Worm (Caenorhabditis elegans) whole organism, L4 larva: ENCODE data around the gene samt-1.
A peak's percentile ranks its signal among the peaks of the same experiment; 100 is the strongest.

Experiments used
- F10B5.3 ChIP-seq: sonication (generic microtip); optimal IDR thresholded peaks from 2 replicates; lab custom pipeline; 2016; ENCODE audit warnings: mild to moderate bottlenecking, missing genetic modification characterization, missing compliant biosample characterization
- F26F4.8 ChIP-seq: fragments of 200-800 bp; sonication (Bioruptor generic); conservative IDR thresholded peaks from 2 replicates; pipeline ENCODE4 v1.3.6; 2022; ENCODE audit warnings: missing genetic modification characterization, missing compliant biosample characterization
- F37D6.2 ChIP-seq: sonication (generic microtip); optimal IDR thresholded peaks from 2 replicates; lab custom pipeline; 2016; ENCODE audit warnings: mild to moderate bottlenecking, missing genetic modification characterization, missing compliant biosample characterization
- F44E2.7 ChIP-seq: fragments of 200-800 bp; sonication (Bioruptor generic); IDR thresholded peaks from 2 replicates; pipeline ENCODE4 v2.1.2; 2022; ENCODE audit warnings: missing genetic modification characterization, missing compliant biosample characterization
- F49E8.2 ChIP-seq: sonication (generic microtip); optimal IDR thresholded peaks from 2 replicates; lab custom pipeline; 2016; ENCODE audit warnings: missing compliant biosample characterization, mild to moderate bottlenecking, missing genetic modification characterization, borderline replicate concordance
- T26A8.4 ChIP-seq: fragments of 200-800 bp; sonication (Bioruptor generic); IDR thresholded peaks from 2 replicates; pipeline ENCODE4 v1.3.6; 2022; ENCODE audit warnings: missing genetic modification characterization, missing compliant biosample characterization
- Y75B8A.6 ChIP-seq: fragments of 200-800 bp; sonication (Bioruptor generic); IDR thresholded peaks from 2 replicates; pipeline ENCODE4 v1.3.6; 2022; ENCODE audit warnings: missing genetic modification reagents, missing genetic modification characterization, missing compliant biosample characterization
- ZK337.2 ChIP-seq: fragments of 200-800 bp; sonication (Bioruptor generic); IDR thresholded peaks from 2 replicates; pipeline ENCODE4 v1.3.6; 2022; ENCODE audit warnings: missing genetic modification reagents, missing genetic modification characterization, missing compliant biosample characterization
- arid-1 ChIP-seq: fragments of 200-800 bp; sonication (Bioruptor generic); conservative IDR thresholded peaks from 2 replicates; pipeline ENCODE4 v1.3.6; 2022; ENCODE audit warnings: missing genetic modification reagents, missing genetic modification characterization, missing compliant biosample characterization
- ceh-28 ChIP-seq: fragments of 150-350 bp; optimal IDR thresholded peaks from 2 replicates; lab custom pipeline; 2014; ENCODE audit warnings: missing biosample characterization, missing genetic modification reagents, missing genetic modification characterization
- ceh-44 ChIP-seq: fragments of 200-800 bp; sonication (Bioruptor generic); IDR thresholded peaks from 2 replicates; pipeline ENCODE4 v1.3.6; 2022; ENCODE audit warnings: missing genetic modification reagents, missing genetic modification characterization, missing compliant biosample characterization
- ceh-62 ChIP-seq: sonication (generic microtip); optimal IDR thresholded peaks from 2 replicates; lab custom pipeline; 2017; ENCODE audit warnings: missing biosample characterization, missing genetic modification characterization
- ceh-82 ChIP-seq: sonication (generic microtip); optimal IDR thresholded peaks from 2 replicates; lab custom pipeline; 2017; ENCODE audit warnings: missing biosample characterization, missing genetic modification characterization
- ces-1 ChIP-seq: fragments of 150-350 bp; sonication (generic microtip); optimal IDR thresholded peaks from 4 replicates; lab custom pipeline; 2014; ENCODE audit warnings: missing biosample characterization, missing genetic modification reagents, missing genetic modification characterization
- ctbp-1 ChIP-seq: fragments of 200-800 bp; sonication (Bioruptor generic); IDR thresholded peaks from 2 replicates; pipeline ENCODE4 v1.3.6; 2022; ENCODE audit warnings: missing genetic modification reagents, missing genetic modification characterization, missing compliant biosample characterization
- daf-12 ChIP-seq: fragments of 150-350 bp; optimal IDR thresholded peaks from 2 replicates; lab custom pipeline; 2014; ENCODE audit warnings: missing biosample characterization, missing genetic modification reagents, missing genetic modification characterization
- daf-8 ChIP-seq: fragments of 200-800 bp; sonication (Bioruptor generic); IDR thresholded peaks from 2 replicates; pipeline ENCODE4 v1.3.6; 2022; ENCODE audit warnings: missing genetic modification characterization, missing compliant biosample characterization
- dmd-6 ChIP-seq: fragments of 200-800 bp; sonication (Bioruptor generic); IDR thresholded peaks from 2 replicates; pipeline ENCODE4 v1.3.6; 2022; ENCODE audit warnings: missing genetic modification reagents, missing genetic modification characterization, missing compliant biosample characterization
- duxl-1 ChIP-seq: sonication (generic microtip); optimal IDR thresholded peaks from 2 replicates; lab custom pipeline; 2016; ENCODE audit warnings: mild to moderate bottlenecking, missing genetic modification characterization, moderate library complexity, missing compliant biosample characterization; ENCODE audit not compliant: poor library complexity
- hif-1 ChIP-seq, 2 experiments: sonication (generic microtip); optimal IDR thresholded peaks; 2 replicates each; lab custom pipeline; 2016 to 2017; ENCODE audit warnings: missing compliant biosample characterization in 2 of 2, missing genetic modification characterization in 2 of 2, missing genetic modification reagents in 2 of 2, missing genotype in 2 of 2, mild to moderate bottlenecking in 1 of 2
- hlh-11 ChIP-seq: fragments of 200-800 bp; sonication (Bioruptor generic); optimal IDR thresholded peaks from 2 replicates; lab custom pipeline; 2018; ENCODE audit warnings: mild to moderate bottlenecking, missing genetic modification characterization, missing compliant biosample characterization
- hlh-30 ChIP-seq: sonication (generic microtip); optimal IDR thresholded peaks from 2 replicates; lab custom pipeline; 2017; ENCODE audit warnings: antibody characterized with exemption, mild to moderate bottlenecking, missing genetic modification characterization, missing compliant biosample characterization; ENCODE audit not compliant: insufficient read depth
- hmg-1.1 ChIP-seq: fragments of 200-800 bp; sonication (Bioruptor generic); IDR thresholded peaks from 2 replicates; pipeline ENCODE4 v1.3.6; 2022; ENCODE audit warnings: missing genetic modification reagents, missing genetic modification characterization, missing compliant biosample characterization
- jun-1 ChIP-seq: fragments of 150-350 bp; optimal IDR thresholded peaks from 2 replicates; lab custom pipeline; 2014; ENCODE audit warnings: missing biosample characterization, missing genetic modification reagents, missing genetic modification characterization
- lim-7 ChIP-seq: fragments of 200-800 bp; sonication (Bioruptor generic); IDR thresholded peaks from 2 replicates; pipeline ENCODE4 v1.3.6; 2022; ENCODE audit warnings: missing genetic modification characterization, missing compliant biosample characterization
- lin-1 ChIP-seq: fragments of 200-800 bp; sonication (Bioruptor generic); IDR thresholded peaks from 2 replicates; pipeline ENCODE4 v1.3.6; 2022; ENCODE audit warnings: missing genetic modification reagents, missing genetic modification characterization, missing compliant biosample characterization
- lin-13 ChIP-seq: fragments of 150-350 bp; optimal IDR thresholded peaks from 2 replicates; lab custom pipeline; 2014; ENCODE audit warnings: missing biosample characterization, missing genetic modification reagents, missing genetic modification characterization
- lin-29 ChIP-seq: fragments of 200-800 bp; sonication (Bioruptor generic); IDR thresholded peaks from 2 replicates; pipeline ENCODE4 v1.3.6; 2022; ENCODE audit warnings: missing genetic modification reagents, missing genetic modification characterization, missing compliant biosample characterization
- lin-39 ChIP-seq: fragments of 150-350 bp; optimal IDR thresholded peaks from 2 replicates; lab custom pipeline; 2014; ENCODE audit warnings: missing biosample characterization, missing genetic modification reagents, missing genetic modification characterization
- madf-5 ChIP-seq, 2 experiments: fragments of 200-800 bp; sonication (Bioruptor generic); IDR thresholded peaks; 2 replicates each; pipeline ENCODE4 v1.3.6; 2022; ENCODE audit warnings: missing compliant biosample characterization in 2 of 2, missing genetic modification characterization in 2 of 2
- mdl-1 ChIP-seq, 2 experiments: fragments of 150-350 bp in 1 of 2; sonication (generic microtip) in 1 of 2; optimal IDR thresholded peaks; 2 replicates each; lab custom pipeline; 2014 to 2017; ENCODE audit warnings: missing biosample characterization in 2 of 2, missing genetic modification characterization in 2 of 2
- mes-2 ChIP-seq: sonication (generic microtip); optimal IDR thresholded peaks from 2 replicates; lab custom pipeline; 2016; ENCODE audit warnings: missing genotype, mild to moderate bottlenecking, missing genetic modification characterization, missing compliant biosample characterization; ENCODE audit not compliant: poor library complexity, severe bottlenecking
- nhr-10 ChIP-seq: fragments of 150-350 bp; optimal IDR thresholded peaks from 2 replicates; lab custom pipeline; 2014; ENCODE audit warnings: missing biosample characterization, missing genetic modification characterization
- nhr-11 ChIP-seq: fragments of 150-350 bp; optimal IDR thresholded peaks from 2 replicates; lab custom pipeline; 2014; ENCODE audit warnings: missing biosample characterization, missing genetic modification characterization
- nhr-111 ChIP-seq: fragments of 200-800 bp; sonication (Bioruptor generic); optimal IDR thresholded peaks from 2 replicates; lab custom pipeline; 2018; ENCODE audit warnings: mild to moderate bottlenecking, missing genetic modification characterization, missing compliant biosample characterization
- nhr-25 ChIP-seq: sonication (generic microtip); optimal IDR thresholded peaks from 2 replicates; lab custom pipeline; 2017; ENCODE audit warnings: missing genetic modification characterization, mild to moderate bottlenecking, missing compliant biosample characterization, antibody characterized with exemption, moderate library complexity, borderline replicate concordance; ENCODE audit not compliant: insufficient read depth
- nhr-28 ChIP-seq: fragments of 150-350 bp; optimal IDR thresholded peaks from 2 replicates; lab custom pipeline; 2014; ENCODE audit warnings: missing biosample characterization, missing genetic modification characterization
- nhr-48 ChIP-seq: sonication (generic microtip); optimal IDR thresholded peaks from 2 replicates; lab custom pipeline; 2016; ENCODE audit warnings: mild to moderate bottlenecking, missing genetic modification characterization, missing compliant biosample characterization
- nhr-6 ChIP-seq: fragments of 150-350 bp; optimal IDR thresholded peaks from 2 replicates; lab custom pipeline; 2014; ENCODE audit warnings: missing biosample characterization, missing genetic modification characterization
- pha-4 ChIP-seq, 2 experiments: fragments of 150-350 bp in 1 of 2; fragments of 200-800 bp in 1 of 2; sonication (Bioruptor generic) in 1 of 2; IDR thresholded peaks in 1 of 2; optimal IDR thresholded peaks in 1 of 2; 2 replicates each; pipeline versions ENCODE4 v1.3.6 to Lab custom; 2014 to 2022; ENCODE audit warnings: missing genetic modification characterization in 2 of 2, missing genetic modification reagents in 2 of 2, missing biosample characterization in 1 of 2, missing compliant biosample characterization in 1 of 2
- pqm-1 ChIP-seq: sonication (generic microtip); optimal IDR thresholded peaks from 2 replicates; lab custom pipeline; 2017; ENCODE audit warnings: missing biosample characterization, missing genetic modification characterization
- rbr-2 ChIP-seq: sonication (generic microtip); optimal IDR thresholded peaks from 2 replicates; lab custom pipeline; 2016; ENCODE audit warnings: missing genotype, missing genetic modification characterization, missing compliant biosample characterization
- sdz-12 ChIP-seq: fragments of 200-800 bp; sonication (Bioruptor generic); optimal IDR thresholded peaks from 2 replicates; lab custom pipeline; 2018; ENCODE audit warnings: mild to moderate bottlenecking, missing genetic modification characterization, missing compliant biosample characterization
- set-16 ChIP-seq: fragments of 200-800 bp; sonication (Bioruptor generic); IDR thresholded peaks from 2 replicates; pipeline ENCODE4 v1.3.6; 2022; ENCODE audit warnings: missing genetic modification reagents, missing genetic modification characterization, missing compliant biosample characterization
- snpc-1.2 ChIP-seq: fragments of 200-800 bp; sonication (Bioruptor generic); IDR thresholded peaks from 2 replicates; pipeline ENCODE4 v1.3.6; 2022; ENCODE audit warnings: missing genetic modification reagents, missing genetic modification characterization, missing compliant biosample characterization
- spr-3 ChIP-seq: fragments of 200-800 bp; sonication (Bioruptor generic); optimal IDR thresholded peaks from 2 replicates; lab custom pipeline; 2018; ENCODE audit warnings: mild to moderate bottlenecking, missing genetic modification characterization, missing compliant biosample characterization
- tag-97 ChIP-seq: fragments of 200-800 bp; sonication (Bioruptor generic); IDR thresholded peaks from 2 replicates; pipeline ENCODE4 v1.3.6; 2022; ENCODE audit warnings: missing genetic modification characterization, missing compliant biosample characterization
- tra-1 ChIP-seq: fragments of 200-800 bp; sonication (Bioruptor generic); IDR thresholded peaks from 2 replicates; pipeline ENCODE4 v1.3.6; 2022; ENCODE audit warnings: missing genetic modification reagents, missing genetic modification characterization, missing compliant biosample characterization
- unc-39 ChIP-seq: sonication (generic microtip); optimal IDR thresholded peaks from 2 replicates; lab custom pipeline; 2017; ENCODE audit warnings: missing biosample characterization, missing genetic modification characterization
- vab-7 ChIP-seq: fragments of 200-800 bp; sonication (Bioruptor generic); IDR thresholded peaks from 2 replicates; pipeline ENCODE4 v1.3.6; 2022; ENCODE audit warnings: missing genetic modification reagents, missing genetic modification characterization, missing compliant biosample characterization
- zfp-2 ChIP-seq: sonication (generic microtip); optimal IDR thresholded peaks from 2 replicates; lab custom pipeline; 2016; ENCODE audit warnings: mild to moderate bottlenecking, missing genetic modification characterization, missing compliant biosample characterization

samt-1 gene

DNA sequence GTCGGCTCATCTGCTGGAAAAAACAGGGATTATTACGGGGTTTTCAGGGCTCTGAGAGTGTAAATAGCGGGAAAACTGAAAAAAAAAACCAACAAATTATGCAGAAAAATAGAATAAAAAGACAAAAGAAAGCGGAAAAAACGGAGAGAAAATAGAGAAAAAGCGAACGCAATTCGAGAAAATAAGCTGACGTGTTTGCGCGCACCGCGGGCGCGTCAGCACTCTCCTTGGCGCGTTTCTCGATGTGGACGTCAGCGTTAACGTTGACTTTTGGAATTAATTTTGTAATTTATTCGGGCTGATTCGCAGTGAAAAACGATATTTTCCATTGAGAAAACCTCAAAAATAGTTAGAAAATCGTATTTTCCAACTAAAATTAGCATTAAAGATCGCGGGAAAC, 2.8 kb upstream of the samt-1 start, which contains the start of gene manf-1 (continued):
- TF ChIP-seq ceh-44 (GFP tag; lab: Robert Waterston, UW) = no peak
- no peak for TF ChIP-seq F10B5.3
- peak in 1 of 2 experiments; percentile 47 for TF ChIP-seq hif-1 (tag; optimal IDR thresholded peaks at IDR 0.05; lab: Kevin White, UChicago)
- peak; percentile 56 for TF ChIP-seq dmd-6 (GFP tag; lab: Robert Waterston, UW)
- TF ChIP-seq zfp-2 = no peak
- no peak for TF ChIP-seq lin-29
- TF ChIP-seq pqm-1 (tag; lab: Kevin White, UChicago) = no peak
- TF ChIP-seq nhr-11 (tag; lab: Kevin White, UChicago) = peak; percentile 20
- no peak for TF ChIP-seq set-16 (GFP tag; lab: Robert Waterston, UW)
- no peak for TF ChIP-seq ceh-28 (tag; lab: Kevin White, UChicago)
- no peak for TF ChIP-seq sdz-12 (GFP tag; lab: Kevin White, UChicago)
- no peak for TF ChIP-seq lin-1 (GFP tag; lab: Robert Waterston, UW)
- TF ChIP-seq nhr-6 (tag; lab: Kevin White, UChicago) = peak; percentile 10
- TF ChIP-seq mdl-1 (tag; optimal IDR thresholded peaks at IDR 0.05; lab: Kevin White, UChicago) = no peak
- TF ChIP-seq nhr-111 (GFP tag; lab: Kevin White, UChicago) = no peak
- TF ChIP-seq F44E2.7 (GFP tag; lab: Robert Waterston, UW) = no peak
- TF ChIP-seq ceh-82 = no peak
- peak; percentile 36 for TF ChIP-seq hlh-30 (tag; lab: Kevin White, UChicago)
- TF ChIP-seq madf-5 (GFP tag; IDR thresholded peaks at IDR 0.05; lab: Robert Waterston, UW) = no peak
- TF ChIP-seq F49E8.2 (tag; lab: Kevin White, UChicago) = no peak
- no peak for TF ChIP-seq duxl-1 (tag; lab: Kevin White, UChicago)
- TF ChIP-seq nhr-25 (tag; lab: Kevin White, UChicago) = no peak
- no peak for TF ChIP-seq lin-39 (tag; lab: Kevin White, UChicago)
- no peak for TF ChIP-seq tag-97 (GFP tag; lab: Robert Waterston, UW)
- TF ChIP-seq daf-8 = no peak
- no peak for TF ChIP-seq tra-1 (GFP tag; lab: Robert Waterston, UW)
- TF ChIP-seq ces-1 (GFP tag; lab: Kevin White, UChicago) = no peak
- peak; percentile 69 for TF ChIP-seq arid-1
- no peak for TF ChIP-seq Y75B8A.6 (GFP tag; lab: Robert Waterston, UW)
- TF ChIP-seq rbr-2 (tag; lab: Kevin White, UChicago) = peak; percentile 54
- TF ChIP-seq T26A8.4 (GFP tag; lab: Robert Waterston, UW) = 0 out of 2 replicates have a peak, but pooled peaks have one; percentile 18
- TF ChIP-seq jun-1 (tag; lab: Kevin White, UChicago) = no peak
- peak; percentile 32 for TF ChIP-seq lin-13
- TF ChIP-seq ZK337.2 (GFP tag; lab: Robert Waterston, UW) = no peak
- TF ChIP-seq pha-4 (GFP tag; IDR thresholded peaks at IDR 0.05; lab: Robert Waterston, UW) = no peak
- TF ChIP-seq pha-4 (tag; optimal IDR thresholded peaks at IDR 0.05; lab: Kevin White, UChicago) = no peak
- no peak for TF ChIP-seq nhr-48 (tag; lab: Kevin White, UChicago)
- no peak for TF ChIP-seq vab-7 (GFP tag; lab: Robert Waterston, UW)
- TF ChIP-seq nhr-10 = no peak
- TF ChIP-seq nhr-28 (tag; lab: Kevin White, UChicago) = peak; percentile 24
- peak; percentile 2 for TF ChIP-seq F37D6.2 (tag; lab: Kevin White, UChicago)
- no peak for TF ChIP-seq unc-39 (tag; lab: Kevin White, UChicago)
- TF ChIP-seq ceh-62 (tag; lab: Kevin White, UChicago) = no peak
- TF ChIP-seq snpc-1.2 = no peak
- peak; percentile 65 for TF ChIP-seq hmg-1.1 (GFP tag; lab: Robert Waterston, UW)
- TF ChIP-seq F26F4.8 (GFP tag; lab: Robert Waterston, UW) = no peak
- no peak for TF ChIP-seq ctbp-1 (GFP tag; lab: Robert Waterston, UW)
- peak; percentile 48 for TF ChIP-seq spr-3 (GFP tag; lab: Kevin White, UChicago)
- no peak for TF ChIP-seq daf-12 (tag; lab: Kevin White, UChicago)
- peak; percentile 84 for TF ChIP-seq mes-2 (tag; lab: Kevin White, UChicago)
- TF ChIP-seq lim-7 = no peak
- TF ChIP-seq hlh-11 (tag; lab: Kevin White, UChicago) = peak; percentile 58
